Fruit fly (Drosophila melanogaster): ENCODE results near the gene Wdr82.

The Wdr82 gene

dm6 chr2L:8371354-8371937 lies 2.8 kb upstream of the Wdr82 start:
- no peak for TF ChIP-seq CG13204 (GFP tag; optimal IDR thresholded peaks at IDR 0.05)
- TF ChIP-seq CG34367 (tag; optimal IDR thresholded peaks at IDR 0.05), result no peak
- no peak for TF ChIP-seq Ets98B (GFP tag; IDR thresholded peaks at IDR 0.05)
- TF ChIP-seq CG32121 (GFP tag; IDR thresholded peaks at IDR 0.05), result peak; percentile 13; the same call in 1 of the 2 replicates
- TF ChIP-seq gl (tag; optimal IDR thresholded peaks at IDR 0.05), result no peak
- peak; percentile 4 for TF ChIP-seq CG9948 (tag; optimal IDR thresholded peaks at IDR 0.05)
- no peak for TF ChIP-seq rn (GFP tag; IDR thresholded peaks at IDR 0.05)
- TF ChIP-seq Pif1B (GFP tag; optimal IDR thresholded peaks at IDR 0.05), result no peak

dm6 chr2L:8372248-8372647 lies 2.0 kb upstream of the Wdr82 start:
- TF ChIP-seq D1 (tag; optimal IDR thresholded peaks at IDR 0.05) (no peak), Pif1A (GFP tag; optimal IDR thresholded peaks at IDR 0.05) (no peak), CG17806 (tag; optimal IDR thresholded peaks at IDR 0.05) (no peak), CG8159 (tag; optimal IDR thresholded peaks at IDR 0.05) (no peak), fd96Ca (GFP tag; IDR thresholded peaks at IDR 0.05) (no peak), CG34367 (tag; optimal IDR thresholded peaks at IDR 0.05) (no peak), CG12605 (GFP tag; IDR thresholded peaks at IDR 0.05) (no peak), CG9948 (tag; optimal IDR thresholded peaks at IDR 0.05) (no peak), CG8301 (tag; optimal IDR thresholded peaks at IDR 0.05) (no peak), rn (GFP tag; IDR thresholded peaks at IDR 0.05) (no peak), Ets98B (GFP tag; IDR thresholded peaks at IDR 0.05) (no peak), CG15710 (tag; optimal IDR thresholded peaks at IDR 0.05) (no peak)

dm6 chr2L:8376717-8377116 lies 2.5 kb downstream of the Wdr82 start, which contains the start of the genes CG13390 and CG17294:
TSS of gene CG13390 (minus strand) at chr2L:8376797.
TSS of gene CG17294 (plus strand) at chr2L:8377035.
- TF ChIP-seq CG8301 (tag; optimal IDR thresholded peaks at IDR 0.05) (peak; percentile 99), fd96Ca (GFP tag; IDR thresholded peaks at IDR 0.05) (peak; percentile 96), CG14655 (GFP tag; optimal IDR thresholded peaks at IDR 0.05) (peak; percentile 100), rn (GFP tag; IDR thresholded peaks at IDR 0.05) (peak; percentile 99), CG4496 (GFP tag; IDR thresholded peaks at IDR 0.05) (peak; percentile 100), Pif1B (GFP tag; optimal IDR thresholded peaks at IDR 0.05) (peak; percentile 99), EcR (GFP tag; optimal IDR thresholded peaks at IDR 0.05) (peak; percentile 72), Ets98B (GFP tag; IDR thresholded peaks at IDR 0.05) (peak; percentile 100), Pif1A (GFP tag; optimal IDR thresholded peaks at IDR 0.05) (peak; percentile 99), CG9948 (tag; optimal IDR thresholded peaks at IDR 0.05) (peak; percentile 100), CG15710 (tag; optimal IDR thresholded peaks at IDR 0.05) (peak; percentile 100), CG8159 (tag; optimal IDR thresholded peaks at IDR 0.05) (peak; percentile 100), CG10348 (GFP tag; IDR thresholded peaks at IDR 0.05) (peak; percentile 97), CG34367 (tag; optimal IDR thresholded peaks at IDR 0.05) (peak; percentile 99), CG17806 (tag; optimal IDR thresholded peaks at IDR 0.05) (peak; percentile 100), CG13204 (GFP tag; optimal IDR thresholded peaks at IDR 0.05) (peak; percentile 98), CG32121 (GFP tag; IDR thresholded peaks at IDR 0.05) (peak; percentile 100), Snoo (tag; optimal IDR thresholded peaks at IDR 0.05) (peak; percentile 100), CG12605 (GFP tag; IDR thresholded peaks at IDR 0.05) (peak; percentile 99), D1 (tag; optimal IDR thresholded peaks at IDR 0.05) (peak; percentile 99), gl (tag; optimal IDR thresholded peaks at IDR 0.05) (peak; percentile 98)

- TF ChIP-seq Snoo (tag; optimal IDR thresholded peaks at IDR 0.05) (peak; percentile 21), CG9948 (tag; optimal IDR thresholded peaks at IDR 0.05) (peak; percentile 16), Pif1A (GFP tag; optimal IDR thresholded peaks at IDR 0.05) (peak; percentile 31), gl (tag; optimal IDR thresholded peaks at IDR 0.05) (no peak), CG10348 (GFP tag; IDR thresholded peaks at IDR 0.05) (no peak), CG8159 (tag; optimal IDR thresholded peaks at IDR 0.05) (peak; percentile 36), Ets98B (GFP tag; IDR thresholded peaks at IDR 0.05) (peak; percentile 37), D1 (tag; optimal IDR thresholded peaks at IDR 0.05) (no peak), CG32121 (GFP tag; IDR thresholded peaks at IDR 0.05) (no peak), CG14655 (GFP tag; optimal IDR thresholded peaks at IDR 0.05) (peak; percentile 2), CG17806 (tag; optimal IDR thresholded peaks at IDR 0.05) (peak; percentile 28), Pif1B (GFP tag; optimal IDR thresholded peaks at IDR 0.05) (peak; percentile 51), CG34367 (tag; optimal IDR thresholded peaks at IDR 0.05) (peak; percentile 5), CG15710 (tag; optimal IDR thresholded peaks at IDR 0.05) (peak; percentile 32)
Observed at dm6 chr2L:8381508-8382036, 7.3 kb downstream of the Wdr82 start, which contains the start of gene AlaRS. TSS of gene AlaRS (minus strand) at chr2L:8381764.

- TF ChIP-seq CG17806 (tag; optimal IDR thresholded peaks at IDR 0.05) (peak; percentile 34), CG32121 (GFP tag; IDR thresholded peaks at IDR 0.05) (no peak), CG4496 (GFP tag; IDR thresholded peaks at IDR 0.05) (peak; percentile 80), CG12605 (GFP tag; IDR thresholded peaks at IDR 0.05) (no peak), gl (tag; optimal IDR thresholded peaks at IDR 0.05) (peak; percentile 44), CG15710 (tag; optimal IDR thresholded peaks at IDR 0.05) (peak; percentile 37), CG9948 (tag; optimal IDR thresholded peaks at IDR 0.05) (no peak), fd96Ca (GFP tag; IDR thresholded peaks at IDR 0.05) (no peak; the same call in 2 of the 3 replicates), CG8301 (tag; optimal IDR thresholded peaks at IDR 0.05) (peak; percentile 17), Ets98B (GFP tag; IDR thresholded peaks at IDR 0.05) (peak; percentile 66), CG13204 (GFP tag; optimal IDR thresholded peaks at IDR 0.05) (no peak), rn (GFP tag; IDR thresholded peaks at IDR 0.05) (peak; percentile 15; the same call in 1 of the 2 replicates), Pif1B (GFP tag; optimal IDR thresholded peaks at IDR 0.05) (peak; percentile 34), Pif1A (GFP tag; optimal IDR thresholded peaks at IDR 0.05) (peak; percentile 48), Snoo (tag; optimal IDR thresholded peaks at IDR 0.05) (peak; percentile 67), D1 (tag; optimal IDR thresholded peaks at IDR 0.05) (no peak), CG10348 (GFP tag; IDR thresholded peaks at IDR 0.05) (no peak), CG8159 (tag; optimal IDR thresholded peaks at IDR 0.05) (peak; percentile 47), CG14655 (GFP tag; optimal IDR thresholded peaks at IDR 0.05) (peak; percentile 25), EcR (GFP tag; optimal IDR thresholded peaks at IDR 0.05) (peak; percentile 0), CG34367 (tag; optimal IDR thresholded peaks at IDR 0.05) (peak; percentile 7)
Observed at dm6 chr2L:8382646-8383045, 8.4 kb downstream of the Wdr82 start, which contains the start of the genes CG13392 and Rcd4. TSS of gene CG13392 (minus strand) at chr2L:8382807. TSS of gene Rcd4 (plus strand) at chr2L:8382861.
